Worm (Caenorhabditis elegans) whole organism, late embryonic: ENCODE data around the gene nhr-12.
A peak's percentile ranks its signal among the peaks of the same experiment; 100 is the strongest.

Experiments used
- C08G9.2 ChIP-seq: sonication (generic microtip); optimal IDR thresholded peaks from 2 replicates; lab custom pipeline; 2016; ENCODE audit warnings: mild to moderate bottlenecking, missing genetic modification characterization, moderate library complexity, missing compliant biosample characterization
- K09A11.1 ChIP-seq: sonication (generic microtip); optimal IDR thresholded peaks from 2 replicates; lab custom pipeline; 2017; ENCODE audit warnings: antibody characterized with exemption, mild to moderate bottlenecking, missing genetic modification characterization, missing compliant biosample characterization; ENCODE audit not compliant: insufficient read depth
- T23F11.4 ChIP-seq: fragments of 200-800 bp; sonication (Bioruptor generic); optimal IDR thresholded peaks from 2 replicates; lab custom pipeline; 2018; ENCODE audit warnings: mild to moderate bottlenecking, missing genetic modification characterization, missing compliant biosample characterization
- ceh-14 ChIP-seq: sonication (generic microtip); optimal IDR thresholded peaks from 2 replicates; lab custom pipeline; 2016; ENCODE audit warnings: missing genotype, missing genetic modification characterization, missing compliant biosample characterization
- ceh-18 ChIP-seq: sonication (generic microtip); optimal IDR thresholded peaks from 2 replicates; lab custom pipeline; 2016; ENCODE audit warnings: missing genetic modification characterization, missing compliant biosample characterization
- ceh-19 ChIP-seq: fragments of 200-800 bp; sonication (Bioruptor generic); optimal IDR thresholded peaks from 2 replicates; lab custom pipeline; 2018; ENCODE audit warnings: mild to moderate bottlenecking, missing genetic modification characterization, missing compliant biosample characterization
- ceh-30 ChIP-seq: fragments of 150-350 bp; optimal IDR thresholded peaks from 2 replicates; lab custom pipeline; 2014; ENCODE audit warnings: missing biosample characterization, missing genetic modification characterization
- ceh-45 ChIP-seq: fragments of 200-800 bp; sonication (Bioruptor generic); IDR thresholded peaks from 2 replicates; pipeline ENCODE4 v1.3.6; 2022; ENCODE audit warnings: missing genetic modification reagents, missing genetic modification characterization, missing compliant biosample characterization
- ceh-6 ChIP-seq: fragments of 200-800 bp; sonication (Bioruptor generic); optimal IDR thresholded peaks from 2 replicates; lab custom pipeline; 2018; ENCODE audit warnings: mild to moderate bottlenecking, missing genetic modification characterization, missing compliant biosample characterization
- ceh-9 ChIP-seq: sonication (generic microtip); optimal IDR thresholded peaks from 2 replicates; lab custom pipeline; 2016; ENCODE audit warnings: mild to moderate bottlenecking, missing genetic modification characterization, inconsistent platforms, missing compliant biosample characterization
- che-1 ChIP-seq: sonication (generic microtip); optimal IDR thresholded peaks from 2 replicates; lab custom pipeline; 2016; ENCODE audit warnings: mild to moderate bottlenecking, missing genetic modification characterization, missing compliant biosample characterization
- dve-1 ChIP-seq: sonication (generic microtip); optimal IDR thresholded peaks from 2 replicates; lab custom pipeline; 2017; ENCODE audit warnings: antibody characterized with exemption, mild to moderate bottlenecking, missing genetic modification characterization, missing compliant biosample characterization
- elt-2 ChIP-seq: sonication (generic microtip); optimal IDR thresholded peaks from 2 replicates; lab custom pipeline; 2016; ENCODE audit warnings: missing genetic modification reagents, missing genetic modification characterization, missing compliant biosample characterization
- elt-4 ChIP-seq: sonication (generic microtip); optimal IDR thresholded peaks from 2 replicates; lab custom pipeline; 2016; ENCODE audit warnings: missing genetic modification characterization, missing compliant biosample characterization
- fax-1 ChIP-seq: sonication (generic microtip); optimal IDR thresholded peaks from 2 replicates; lab custom pipeline; 2016; ENCODE audit warnings: missing genotype, missing genetic modification characterization, missing compliant biosample characterization
- fkh-6 ChIP-seq: sonication (generic microtip); optimal IDR thresholded peaks from 2 replicates; lab custom pipeline; 2016; ENCODE audit warnings: missing genetic modification characterization, missing compliant biosample characterization
- hlh-15 ChIP-seq: sonication (generic microtip); optimal IDR thresholded peaks from 2 replicates; lab custom pipeline; 2016; ENCODE audit warnings: missing genetic modification characterization, missing compliant biosample characterization
- lim-6 ChIP-seq: sonication (generic microtip); optimal IDR thresholded peaks from 2 replicates; lab custom pipeline; 2016; ENCODE audit warnings: missing genetic modification characterization, missing compliant biosample characterization
- mec-3 ChIP-seq: sonication (generic microtip); optimal IDR thresholded peaks from 2 replicates; lab custom pipeline; 2016; ENCODE audit warnings: borderline replicate concordance, missing genetic modification characterization, missing compliant biosample characterization
- nhr-232 ChIP-seq: sonication (generic microtip); optimal IDR thresholded peaks from 2 replicates; lab custom pipeline; 2016; ENCODE audit warnings: missing genetic modification characterization, missing compliant biosample characterization
- npax-4 ChIP-seq: sonication (generic microtip); optimal IDR thresholded peaks from 2 replicates; lab custom pipeline; 2016; ENCODE audit warnings: missing genetic modification characterization, missing compliant biosample characterization
- odd-2 ChIP-seq: sonication (generic microtip); optimal IDR thresholded peaks from 2 replicates; lab custom pipeline; 2017; ENCODE audit warnings: antibody characterized with exemption, mild to moderate bottlenecking, missing genetic modification characterization, missing compliant biosample characterization
- pha-2 ChIP-seq: sonication (generic microtip); optimal IDR thresholded peaks from 2 replicates; lab custom pipeline; 2017; ENCODE audit warnings: mild to moderate bottlenecking, missing genetic modification characterization, missing compliant biosample characterization
- pha-4 ChIP-seq: fragments of 150-350 bp; optimal IDR thresholded peaks from 2 replicates; lab custom pipeline; 2018; ENCODE audit warnings: missing biosample characterization, missing genetic modification reagents, missing genetic modification characterization
- pros-1 ChIP-seq: fragments of 150-350 bp; optimal IDR thresholded peaks from 2 replicates; lab custom pipeline; 2014; ENCODE audit warnings: missing biosample characterization, missing genetic modification reagents, missing genetic modification characterization
- ref-2 ChIP-seq: sonication (generic microtip); optimal IDR thresholded peaks from 2 replicates; lab custom pipeline; 2016; ENCODE audit warnings: missing genetic modification characterization, missing compliant biosample characterization
- rnt-1 ChIP-seq: sonication (generic microtip); optimal IDR thresholded peaks from 2 replicates; lab custom pipeline; 2016; ENCODE audit warnings: missing genetic modification characterization, missing compliant biosample characterization
- sox-4 ChIP-seq: sonication (generic microtip); optimal IDR thresholded peaks from 2 replicates; lab custom pipeline; 2017; ENCODE audit warnings: mild to moderate bottlenecking, missing genetic modification characterization, inconsistent platforms, missing compliant biosample characterization
- syd-9 ChIP-seq: sonication (generic microtip); optimal IDR thresholded peaks from 2 replicates; lab custom pipeline; 2016; ENCODE audit warnings: mild to moderate bottlenecking, missing genetic modification characterization, moderate library complexity, missing compliant biosample characterization
- ttx-3 ChIP-seq: sonication (generic microtip); optimal IDR thresholded peaks from 2 replicates; lab custom pipeline; 2016; ENCODE audit warnings: missing genetic modification reagents, missing genetic modification characterization, missing compliant biosample characterization
- unc-3 ChIP-seq, 2 experiments: fragments of 200-800 bp in 1 of 2; sonication (Bioruptor generic) in 1 of 2; sonication (generic microtip) in 1 of 2; conservative IDR thresholded peaks in 1 of 2; optimal IDR thresholded peaks in 1 of 2; 2 replicates each; pipeline versions ENCODE4 v1.3.6 to Lab custom; 2016 to 2022; ENCODE audit warnings: missing compliant biosample characterization in 2 of 2, missing genetic modification characterization in 2 of 2, missing genetic modification reagents in 1 of 2
- unc-55 ChIP-seq: sonication (generic microtip); optimal IDR thresholded peaks from 2 replicates; lab custom pipeline; 2017; ENCODE audit warnings: missing biosample characterization, missing genetic modification reagents, missing genetic modification characterization
- zip-5 ChIP-seq: sonication (generic microtip); optimal IDR thresholded peaks from 2 replicates; lab custom pipeline; 2016; ENCODE audit warnings: missing genetic modification characterization, missing compliant biosample characterization
- ztf-16 ChIP-seq: sonication (generic microtip); optimal IDR thresholded peaks from 2 replicates; lab custom pipeline; 2017; ENCODE audit warnings: missing genetic modification characterization, missing compliant biosample characterization

nhr-12 gene

ce11 chrV:10087103-10087502 lies 3.3 kb upstream of the nhr-12 start, which contains the start of gene R04B5.5:
R04B5.5 (plus strand) TSS chrV:10087480.
- no peak for TF ChIP-seq nhr-232 (tag; lab: Kevin White, UChicago)
- no peak for TF ChIP-seq ztf-16
- TF ChIP-seq unc-55 = peak; percentile 1
- TF ChIP-seq rnt-1 (tag; lab: Kevin White, UChicago) = no peak
- TF ChIP-seq ttx-3 (tag; lab: Kevin White, UChicago) = no peak
- TF ChIP-seq odd-2 (tag; lab: Kevin White, UChicago) = no peak
- TF ChIP-seq unc-3 (GFP tag; conservative IDR thresholded peaks at IDR 0.05; lab: Robert Waterston, UW) = no peak
- no peak for TF ChIP-seq unc-3 (tag; optimal IDR thresholded peaks at IDR 0.05; lab: Kevin White, UChicago)
- TF ChIP-seq elt-2 (tag; lab: Kevin White, UChicago) = peak; percentile 95
- peak; percentile 59 for TF ChIP-seq ceh-30

- TF ChIP-seq syd-9 (tag; lab: Kevin White, UChicago) (no peak), ceh-18 (no peak), pha-2 (tag; lab: Kevin White, UChicago) (no peak), mec-3 (no peak), pha-4 (tag; lab: Kevin White, UChicago) (no peak), sox-4 (tag; lab: Kevin White, UChicago) (no peak), K09A11.1 (no peak), ceh-19 (GFP tag; lab: Kevin White, UChicago) (no peak)
- TF ChIP-seq, all 69 proteins: peak for 0
Measured at ce11 chrV:10086141-10086540, 2.3 kb upstream of the nhr-12 start.

- TF ChIP-seq rnt-1 (tag; lab: Kevin White, UChicago) = no peak
- TF ChIP-seq fax-1 (tag; lab: Kevin White, UChicago) = no peak
- TF ChIP-seq ztf-16 = no peak
- no peak for TF ChIP-seq elt-4 (tag; lab: Kevin White, UChicago)
- TF ChIP-seq ttx-3 (tag; lab: Kevin White, UChicago) = no peak
- TF ChIP-seq T23F11.4 = no peak
- no peak for TF ChIP-seq fkh-6 (tag; lab: Kevin White, UChicago)
- TF ChIP-seq hlh-15 = no peak
Measured at ce11 chrV:10084864-10085263, 1.0 kb upstream of the nhr-12 start, which contains the start of gene R04B5.6. R04B5.6 (plus strand) TSS chrV:10085164.

ce11 chrV:10081636-10082035 lies 2.2 kb downstream of the nhr-12 start, which contains the start of gene nhr-205:
nhr-205 (minus strand) TSS chrV:10081776.
- TF ChIP-seq lim-6 (tag; lab: Kevin White, UChicago) (no peak), ceh-30 (peak; percentile 51), C08G9.2 (no peak), ceh-9 (tag; lab: Kevin White, UChicago) (no peak)

ce11 chrV:10080905-10081304 lies 2.9 kb downstream of the nhr-12 start:
- TF ChIP-seq ztf-16 (no peak), ceh-14 (no peak), pha-2 (tag; lab: Kevin White, UChicago) (no peak), che-1 (tag; lab: Kevin White, UChicago) (no peak), ttx-3 (tag; lab: Kevin White, UChicago) (no peak), ceh-45 (GFP tag; lab: Robert Waterston, UW) (no peak), ref-2 (tag; lab: Kevin White, UChicago) (no peak), pros-1 (tag; lab: Kevin White, UChicago) (no peak), ceh-6 (no peak)

- TF ChIP-seq mec-3 (no peak), npax-4 (no peak), fax-1 (tag; lab: Kevin White, UChicago) (no peak), zip-5 (no peak), elt-4 (tag; lab: Kevin White, UChicago) (no peak), dve-1 (tag; lab: Kevin White, UChicago) (no peak)
Measured at ce11 chrV:10078244-10078643, 5.6 kb downstream of the nhr-12 start, which contains the start of gene R04B5.1. R04B5.1 (minus strand) TSS chrV:10078344.
